Worm (Caenorhabditis elegans) whole organism, midembryonic: ENCODE measurements around the gene C14C10.10.

Experiments used
- cog-1 ChIP-seq: sonication (generic microtip); optimal IDR thresholded peaks from 2 replicates; lab custom pipeline; 2016; ENCODE audit warnings: missing genetic modification characterization, missing compliant biosample characterization
- med-1 ChIP-seq: sonication (generic microtip); optimal IDR thresholded peaks from 2 replicates; lab custom pipeline; 2017; ENCODE audit warnings: missing genetic modification characterization, mild to moderate bottlenecking, missing compliant biosample characterization, antibody characterized with exemption, missing genetic modification reagents; ENCODE audit not compliant: insufficient read depth
- ztf-23 ChIP-seq: fragments of 200-800 bp; sonication (Bioruptor generic); IDR thresholded peaks from 2 replicates; pipeline ENCODE4 v1.3.6; 2022; ENCODE audit warnings: missing genetic modification reagents, missing genetic modification characterization, missing compliant biosample characterization

DNA sequence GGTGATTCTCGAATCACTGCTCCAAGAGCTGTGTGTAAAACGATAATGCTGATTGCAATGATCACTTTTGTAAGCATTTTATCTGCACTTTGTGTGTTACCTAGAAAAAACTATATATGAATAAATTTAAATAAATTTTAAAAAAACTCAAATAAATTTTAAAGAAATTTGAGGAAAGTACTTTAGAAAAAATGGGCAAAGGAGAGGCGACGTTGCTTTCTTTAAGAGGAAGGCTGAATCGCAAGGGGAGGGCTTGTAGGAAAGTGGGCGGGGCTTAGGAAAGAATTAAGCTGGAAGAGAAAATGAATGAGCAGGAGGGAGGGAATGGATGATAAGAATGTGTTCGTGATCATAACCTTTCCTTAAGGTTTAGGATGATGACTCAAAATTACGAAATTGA, 31.1 kb downstream of the C14C10.10 start, which contains the start of gene E02A10.4:
- TF ChIP-seq cog-1 (tag; lab: Kevin White, UChicago) (no peak), med-1 (GFP tag; lab: Kevin White, UChicago) (no peak), ztf-23 (GFP tag; lab: Robert Waterston, UW) (no peak)
